Worm (Caenorhabditis elegans) whole organism, L1 larva: ENCODE measurements around the gene K12H6.4.
A peak's percentile ranks its signal among the peaks of the same experiment; 100 is the strongest.

Source experiments
- F16B12.6 ChIP-seq: fragments of 150-350 bp; optimal IDR thresholded peaks from 2 replicates; lab custom pipeline; 2014; ENCODE audit warnings: missing biosample characterization, missing genetic modification characterization
- aly-2 ChIP-seq: fragments of 150-350 bp; optimal IDR thresholded peaks from 2 replicates; lab custom pipeline; 2014; ENCODE audit warnings: missing biosample characterization, missing genetic modification characterization
- blmp-1 ChIP-seq: fragments of 150-350 bp; optimal IDR thresholded peaks from 2 replicates; lab custom pipeline; 2014; ENCODE audit warnings: missing biosample characterization, missing genetic modification characterization
- ceh-63 ChIP-seq: fragments of 200-800 bp; sonication (Bioruptor generic); optimal IDR thresholded peaks from 2 replicates; lab custom pipeline; 2018; ENCODE audit warnings: mild to moderate bottlenecking, missing genetic modification characterization, missing compliant biosample characterization
- dpl-1 ChIP-seq, 3 experiments: fragments of 150-350 bp in 2 of 3; sonication (generic microtip) in 1 of 3; optimal IDR thresholded peaks; 2 replicates each; lab custom pipeline; 2014 to 2017; ENCODE audit warnings: missing biosample characterization in 3 of 3, missing genetic modification characterization in 3 of 3, missing genetic modification reagents in 3 of 3
- grh-1 ChIP-seq: fragments of 200-800 bp; sonication (Bioruptor generic); IDR thresholded peaks from 2 replicates; pipeline ENCODE4 v1.3.6; 2022; ENCODE audit warnings: missing genetic modification reagents, missing genetic modification characterization, missing compliant biosample characterization
- lir-3 ChIP-seq: sonication (generic microtip); optimal IDR thresholded peaks from 2 replicates; lab custom pipeline; 2016; ENCODE audit warnings: mild to moderate bottlenecking, missing genetic modification characterization, moderate library complexity, missing compliant biosample characterization; ENCODE audit not compliant: poor library complexity
- mep-1 ChIP-seq: fragments of 150-350 bp; optimal IDR thresholded peaks from 2 replicates; lab custom pipeline; 2014; ENCODE audit warnings: missing biosample characterization, missing genetic modification characterization
- nhr-85 ChIP-seq: sonication (generic microtip); peaks from one replicate; lab custom pipeline; 2016; ENCODE audit warnings: missing genetic modification characterization, inconsistent platforms, missing compliant biosample characterization
- rnt-1 ChIP-seq: sonication (generic microtip); optimal IDR thresholded peaks from 2 replicates; lab custom pipeline; 2016; ENCODE audit warnings: mild to moderate bottlenecking, missing genetic modification characterization, moderate library complexity, missing compliant biosample characterization
- skn-1 ChIP-seq: fragments of 150-350 bp; optimal IDR thresholded peaks from 2 replicates; lab custom pipeline; 2014; ENCODE audit warnings: missing biosample characterization, missing genetic modification characterization
- unc-130 ChIP-seq: fragments of 150-350 bp; optimal IDR thresholded peaks from 2 replicates; lab custom pipeline; 2017; ENCODE audit warnings: missing biosample characterization, missing genetic modification characterization, inconsistent platforms
- unc-86 ChIP-seq: sonication (generic microtip); optimal IDR thresholded peaks from 2 replicates; lab custom pipeline; 2016; ENCODE audit warnings: missing genetic modification characterization, missing compliant biosample characterization

ce11 chrII:2859873-2860821, 36.1 kb upstream of the K12H6.4 start:
- TF ChIP-seq lir-3 (tag; lab: Kevin White, UChicago), result no peak
- TF ChIP-seq dpl-1 (GFP tag; optimal IDR thresholded peaks at IDR 0.05; lab: Kevin White, UChicago), result no peak
- peak; percentile 92 for TF ChIP-seq blmp-1
- no peak for TF ChIP-seq rnt-1 (tag; lab: Kevin White, UChicago)
- TF ChIP-seq unc-130, result no peak
- no peak for TF ChIP-seq aly-2 (tag; lab: Kevin White, UChicago)
- peak; percentile 72 for TF ChIP-seq nhr-85 (tag; lab: Kevin White, UChicago)
- TF ChIP-seq grh-1 (GFP tag; lab: Robert Waterston, UW), result no peak
- no peak for TF ChIP-seq unc-86 (tag; lab: Kevin White, UChicago)
- TF ChIP-seq mep-1 (tag; lab: Kevin White, UChicago), result no peak
- TF ChIP-seq skn-1 (tag; lab: Kevin White, UChicago), result no peak
- TF ChIP-seq ceh-63 (GFP tag; lab: Kevin White, UChicago), result no peak
- TF ChIP-seq F16B12.6 (tag; lab: Kevin White, UChicago), result no peak
